Worm (Caenorhabditis elegans) whole organism, late embryonic: ENCODE results near the gene rib-1.

ENCODE experiments used
- C08G9.2 ChIP-seq: sonication (generic microtip); optimal IDR thresholded peaks from 2 replicates; lab custom pipeline; 2016; ENCODE audit warnings: mild to moderate bottlenecking, missing genetic modification characterization, moderate library complexity, missing compliant biosample characterization
- F13H6.1 ChIP-seq: sonication (generic microtip); optimal IDR thresholded peaks from 2 replicates; lab custom pipeline; 2016; ENCODE audit warnings: missing genetic modification characterization, missing compliant biosample characterization
- K02D7.2 ChIP-seq: sonication (generic microtip); optimal IDR thresholded peaks from 2 replicates; lab custom pipeline; 2017; ENCODE audit warnings: mild to moderate bottlenecking, missing genetic modification characterization, missing compliant biosample characterization
- T23F11.4 ChIP-seq: fragments of 200-800 bp; sonication (Bioruptor generic); optimal IDR thresholded peaks from 2 replicates; lab custom pipeline; 2018; ENCODE audit warnings: mild to moderate bottlenecking, missing genetic modification characterization, missing compliant biosample characterization
- Y22D7AL.16 ChIP-seq: sonication (generic microtip); optimal IDR thresholded peaks from 2 replicates; lab custom pipeline; 2016; ENCODE audit warnings: missing genetic modification characterization, missing compliant biosample characterization
- ama-1 ChIP-seq: fragments of 150-350 bp; optimal IDR thresholded peaks from 2 replicates; lab custom pipeline; 2014
- ceh-19 ChIP-seq: fragments of 200-800 bp; sonication (Bioruptor generic); optimal IDR thresholded peaks from 2 replicates; lab custom pipeline; 2018; ENCODE audit warnings: mild to moderate bottlenecking, missing genetic modification characterization, missing compliant biosample characterization
- ceh-2 ChIP-seq: sonication (generic microtip); optimal IDR thresholded peaks from 2 replicates; lab custom pipeline; 2016; ENCODE audit warnings: missing genotype, missing genetic modification characterization, missing compliant biosample characterization
- ceh-22 ChIP-seq: sonication (generic microtip); optimal IDR thresholded peaks from 2 replicates; lab custom pipeline; 2017; ENCODE audit warnings: missing biosample characterization, missing genetic modification characterization
- ceh-24 ChIP-seq: sonication (generic microtip); optimal IDR thresholded peaks from 2 replicates; lab custom pipeline; 2016; ENCODE audit warnings: mild to moderate bottlenecking, missing genetic modification characterization, missing compliant biosample characterization
- ceh-31 ChIP-seq: sonication (generic microtip); optimal IDR thresholded peaks from 2 replicates; lab custom pipeline; 2016; ENCODE audit warnings: missing genetic modification characterization, missing compliant biosample characterization
- ceh-45 ChIP-seq: fragments of 200-800 bp; sonication (Bioruptor generic); IDR thresholded peaks from 2 replicates; pipeline ENCODE4 v1.3.6; 2022; ENCODE audit warnings: missing genetic modification reagents, missing genetic modification characterization, missing compliant biosample characterization
- ceh-48 ChIP-seq: sonication (generic microtip); optimal IDR thresholded peaks from 2 replicates; lab custom pipeline; 2016; ENCODE audit warnings: missing genetic modification characterization, inconsistent platforms, missing compliant biosample characterization
- ceh-6 ChIP-seq: fragments of 200-800 bp; sonication (Bioruptor generic); optimal IDR thresholded peaks from 2 replicates; lab custom pipeline; 2018; ENCODE audit warnings: mild to moderate bottlenecking, missing genetic modification characterization, missing compliant biosample characterization
- che-1 ChIP-seq: sonication (generic microtip); optimal IDR thresholded peaks from 2 replicates; lab custom pipeline; 2016; ENCODE audit warnings: mild to moderate bottlenecking, missing genetic modification characterization, missing compliant biosample characterization
- dmd-4 ChIP-seq: sonication (generic microtip); optimal IDR thresholded peaks from 2 replicates; lab custom pipeline; 2016; ENCODE audit warnings: borderline replicate concordance, missing genetic modification characterization, missing compliant biosample characterization
- dve-1 ChIP-seq: sonication (generic microtip); optimal IDR thresholded peaks from 2 replicates; lab custom pipeline; 2017; ENCODE audit warnings: antibody characterized with exemption, mild to moderate bottlenecking, missing genetic modification characterization, missing compliant biosample characterization
- elt-2 ChIP-seq: sonication (generic microtip); optimal IDR thresholded peaks from 2 replicates; lab custom pipeline; 2016; ENCODE audit warnings: missing genetic modification reagents, missing genetic modification characterization, missing compliant biosample characterization
- elt-4 ChIP-seq: sonication (generic microtip); optimal IDR thresholded peaks from 2 replicates; lab custom pipeline; 2016; ENCODE audit warnings: missing genetic modification characterization, missing compliant biosample characterization
- ets-4 ChIP-seq: sonication (generic microtip); optimal IDR thresholded peaks from 2 replicates; lab custom pipeline; 2016; ENCODE audit warnings: missing genetic modification characterization, missing compliant biosample characterization
- eyg-1 ChIP-seq: sonication (generic microtip); optimal IDR thresholded peaks from 2 replicates; lab custom pipeline; 2016; ENCODE audit warnings: missing genotype, missing genetic modification characterization, missing compliant biosample characterization
- gmeb-2 ChIP-seq: sonication (generic microtip); optimal IDR thresholded peaks from 2 replicates; lab custom pipeline; 2016; ENCODE audit warnings: missing genetic modification characterization, inconsistent platforms, missing compliant biosample characterization
- hlh-15 ChIP-seq: sonication (generic microtip); optimal IDR thresholded peaks from 2 replicates; lab custom pipeline; 2016; ENCODE audit warnings: missing genetic modification characterization, missing compliant biosample characterization
- hlh-6 ChIP-seq: sonication (generic microtip); optimal IDR thresholded peaks from 2 replicates; lab custom pipeline; 2016; ENCODE audit warnings: missing genotype, missing genetic modification characterization, missing compliant biosample characterization
- lim-6 ChIP-seq: sonication (generic microtip); optimal IDR thresholded peaks from 2 replicates; lab custom pipeline; 2016; ENCODE audit warnings: missing genetic modification characterization, missing compliant biosample characterization
- lin-11 ChIP-seq: fragments of 200-800 bp; sonication (Bioruptor generic); optimal IDR thresholded peaks from 2 replicates; lab custom pipeline; 2018; ENCODE audit warnings: mild to moderate bottlenecking, missing genetic modification characterization, missing compliant biosample characterization
- nfya-1 ChIP-seq: sonication (generic microtip); optimal IDR thresholded peaks from 2 replicates; lab custom pipeline; 2017; ENCODE audit warnings: missing genetic modification characterization, mild to moderate bottlenecking, missing compliant biosample characterization, antibody characterized with exemption, moderate library complexity
- nhr-232 ChIP-seq: sonication (generic microtip); optimal IDR thresholded peaks from 2 replicates; lab custom pipeline; 2016; ENCODE audit warnings: missing genetic modification characterization, missing compliant biosample characterization
- npax-4 ChIP-seq: sonication (generic microtip); optimal IDR thresholded peaks from 2 replicates; lab custom pipeline; 2016; ENCODE audit warnings: missing genetic modification characterization, missing compliant biosample characterization
- pat-9 ChIP-seq: fragments of 200-800 bp; sonication (Bioruptor generic); optimal IDR thresholded peaks from 2 replicates; lab custom pipeline; 2018; ENCODE audit warnings: mild to moderate bottlenecking, missing genetic modification characterization, moderate library complexity, missing compliant biosample characterization
- pha-2 ChIP-seq: sonication (generic microtip); optimal IDR thresholded peaks from 2 replicates; lab custom pipeline; 2017; ENCODE audit warnings: mild to moderate bottlenecking, missing genetic modification characterization, missing compliant biosample characterization
- pha-4 ChIP-seq: fragments of 150-350 bp; optimal IDR thresholded peaks from 2 replicates; lab custom pipeline; 2018; ENCODE audit warnings: missing biosample characterization, missing genetic modification reagents, missing genetic modification characterization
- ref-2 ChIP-seq: sonication (generic microtip); optimal IDR thresholded peaks from 2 replicates; lab custom pipeline; 2016; ENCODE audit warnings: missing genetic modification characterization, missing compliant biosample characterization
- rnt-1 ChIP-seq: sonication (generic microtip); optimal IDR thresholded peaks from 2 replicates; lab custom pipeline; 2016; ENCODE audit warnings: missing genetic modification characterization, missing compliant biosample characterization
- sdc-2 ChIP-seq: sonication (generic microtip); optimal IDR thresholded peaks from 2 replicates; lab custom pipeline; 2016; ENCODE audit warnings: missing genotype, missing genetic modification characterization, missing compliant biosample characterization
- sox-2 ChIP-seq: fragments of 200-800 bp; sonication (Bioruptor generic); IDR thresholded peaks from 2 replicates; pipeline ENCODE4 v1.3.6; 2022; ENCODE audit warnings: missing genetic modification reagents, missing genetic modification characterization, missing compliant biosample characterization
- sox-4 ChIP-seq: sonication (generic microtip); optimal IDR thresholded peaks from 2 replicates; lab custom pipeline; 2017; ENCODE audit warnings: mild to moderate bottlenecking, missing genetic modification characterization, inconsistent platforms, missing compliant biosample characterization
- ttx-3 ChIP-seq: sonication (generic microtip); optimal IDR thresholded peaks from 2 replicates; lab custom pipeline; 2016; ENCODE audit warnings: missing genetic modification reagents, missing genetic modification characterization, missing compliant biosample characterization
- unc-3 ChIP-seq, 2 experiments: fragments of 200-800 bp in 1 of 2; sonication (Bioruptor generic) in 1 of 2; sonication (generic microtip) in 1 of 2; conservative IDR thresholded peaks in 1 of 2; optimal IDR thresholded peaks in 1 of 2; 2 replicates each; pipeline versions ENCODE4 v1.3.6 to Lab custom; 2016 to 2022; ENCODE audit warnings: missing compliant biosample characterization in 2 of 2, missing genetic modification characterization in 2 of 2, missing genetic modification reagents in 1 of 2
- unc-55 ChIP-seq: sonication (generic microtip); optimal IDR thresholded peaks from 2 replicates; lab custom pipeline; 2017; ENCODE audit warnings: missing biosample characterization, missing genetic modification reagents, missing genetic modification characterization
- zip-5 ChIP-seq: sonication (generic microtip); optimal IDR thresholded peaks from 2 replicates; lab custom pipeline; 2016; ENCODE audit warnings: missing genetic modification characterization, missing compliant biosample characterization

The rib-1 gene

DNA sequence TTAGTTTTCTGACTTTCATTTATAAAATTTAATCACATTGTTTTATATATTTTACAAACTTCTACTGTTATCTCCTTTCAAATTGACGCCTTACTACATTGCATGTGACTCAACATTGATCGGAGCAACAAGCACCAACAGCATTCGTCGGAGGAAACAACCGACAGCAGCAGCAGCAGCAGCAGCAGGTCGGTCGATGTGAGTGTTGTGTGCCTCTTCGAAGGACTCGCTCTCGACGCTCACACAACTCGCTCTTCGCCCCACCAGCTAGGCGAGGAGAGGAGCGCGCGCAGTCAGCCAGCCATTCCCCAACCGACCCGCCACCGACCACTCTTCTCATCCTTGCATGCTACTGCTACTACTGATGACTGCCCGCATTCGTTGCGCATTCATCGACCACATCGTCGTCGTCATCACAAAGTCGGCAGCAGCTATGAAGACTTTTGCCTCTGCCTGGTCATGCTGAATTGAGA is 5.3 kb downstream of the rib-1 start, which contains the start of gene F12F6.1 (continued):
- TF ChIP-seq sox-4 = no peak

DNA sequence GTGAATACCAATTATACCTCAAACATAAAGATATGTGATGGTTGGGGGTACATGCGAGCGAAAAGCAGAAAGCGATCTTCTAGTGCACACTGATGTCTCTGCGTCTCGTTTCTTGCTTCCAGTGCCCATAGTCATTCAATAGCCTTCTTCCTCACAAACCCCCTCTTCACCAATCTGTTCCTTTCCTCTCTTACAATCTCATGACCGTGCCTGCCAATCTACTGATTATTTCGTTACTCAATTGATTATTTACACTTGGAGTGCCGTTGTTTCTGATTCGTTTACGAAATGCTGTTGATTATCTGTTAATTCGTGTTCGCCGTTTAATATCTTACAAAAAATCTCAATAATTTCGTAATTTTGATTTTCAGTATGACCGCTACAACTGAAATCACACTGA is 6.3 kb downstream of the rib-1 start:
- no peak for TF ChIP-seq ets-4 (tag; lab: Kevin White, UChicago)
- TF ChIP-seq ttx-3 (tag; lab: Kevin White, UChicago) = no peak
- TF ChIP-seq elt-2 = no peak
- no peak for TF ChIP-seq K02D7.2
- no peak for TF ChIP-seq rnt-1 (tag; lab: Kevin White, UChicago)
- TF ChIP-seq sdc-2 (tag; lab: Kevin White, UChicago) = no peak
- TF ChIP-seq nfya-1 = no peak
- TF ChIP-seq eyg-1 (tag; lab: Kevin White, UChicago) = no peak
- TF ChIP-seq ceh-48 (tag; lab: Kevin White, UChicago) = no peak
- TF ChIP-seq ceh-24 (tag; lab: Kevin White, UChicago) = no peak
- TF ChIP-seq sox-4 = no peak
- TF ChIP-seq pha-2 (tag; lab: Kevin White, UChicago) = no peak
- no peak for TF ChIP-seq zip-5 (tag; lab: Kevin White, UChicago)

DNA sequence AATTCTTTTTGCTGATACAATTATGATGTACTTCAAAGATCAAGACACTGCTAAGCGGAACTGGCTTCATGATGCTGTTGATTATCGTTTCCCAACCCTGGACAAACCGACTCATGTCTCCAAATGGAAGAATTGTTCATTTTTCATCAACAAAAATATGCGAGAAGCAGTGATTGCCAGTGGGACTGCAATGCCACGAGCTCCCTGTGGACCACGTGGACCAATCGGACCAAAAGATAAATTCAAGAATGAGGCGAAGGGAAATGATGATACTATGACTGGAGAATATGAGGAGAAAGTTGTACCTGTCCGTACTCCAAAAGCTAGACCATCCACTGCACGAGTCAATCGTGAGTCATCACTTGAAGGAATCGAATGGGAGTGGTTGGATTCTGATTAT is 7.9 kb downstream of the rib-1 start:
- TF ChIP-seq lin-11 (tag; lab: Kevin White, UChicago) (no peak), npax-4 (tag; lab: Kevin White, UChicago) (no peak), nfya-1 (no peak), hlh-15 (tag; lab: Kevin White, UChicago) (no peak)

DNA sequence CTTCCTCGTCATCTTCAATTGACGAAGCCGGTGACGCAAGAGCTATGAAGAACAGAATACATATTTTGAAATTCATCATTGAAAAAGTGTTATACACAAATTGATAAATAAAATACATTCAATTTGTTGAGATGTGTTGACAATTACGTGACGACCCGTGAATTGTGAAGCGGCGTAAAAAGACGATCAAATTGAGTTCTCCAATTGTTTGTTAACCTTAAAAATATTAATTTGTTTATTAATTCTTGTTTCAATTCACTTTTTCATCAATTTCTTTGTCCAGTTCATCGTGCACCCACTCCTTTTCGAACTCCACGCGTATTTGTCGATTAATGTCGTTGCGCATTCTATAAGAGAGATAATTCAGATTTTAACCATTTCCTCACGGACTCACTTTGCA is 13.6 kb downstream of the rib-1 start, which contains the start of gene spe-36:
spe-36 (minus strand) TSS at position 101 of the 400 bp plus-strand sequence.
- no peak for TF ChIP-seq ceh-45 (GFP tag; lab: Robert Waterston, UW)
- TF ChIP-seq che-1 (tag; lab: Kevin White, UChicago) = no peak
- no peak for TF ChIP-seq lim-6 (tag; lab: Kevin White, UChicago)
- no peak for TF ChIP-seq ceh-31 (tag; lab: Kevin White, UChicago)
- TF ChIP-seq ceh-22 (tag; lab: Kevin White, UChicago) = no peak
- no peak for TF ChIP-seq gmeb-2 (tag; lab: Kevin White, UChicago)
- no peak for TF ChIP-seq ceh-19 (GFP tag; lab: Kevin White, UChicago)

DNA sequence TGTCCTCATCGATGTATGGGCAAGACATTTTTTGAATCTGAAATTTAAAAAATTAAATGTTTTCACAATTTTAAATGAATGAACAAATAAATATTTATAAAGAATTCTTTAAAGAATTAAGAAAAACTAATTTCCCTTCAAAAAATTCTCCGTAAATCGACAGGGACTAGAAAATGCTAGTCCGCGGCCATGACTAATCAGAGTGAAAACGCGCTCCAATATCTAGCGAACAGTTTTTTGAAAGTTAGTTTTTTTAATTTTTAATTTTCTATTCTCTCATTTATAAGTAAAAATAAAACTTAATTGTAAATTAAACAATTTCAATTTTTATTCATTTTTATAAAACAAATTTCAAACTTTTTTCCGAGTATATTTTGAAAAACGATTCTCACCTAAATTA is 14.2 kb downstream of the rib-1 start:
- TF ChIP-seq ets-4 (tag; lab: Kevin White, UChicago) (peak; percentile 44), F13H6.1 (tag; lab: Kevin White, UChicago) (no peak), unc-3 (GFP tag; conservative IDR thresholded peaks at IDR 0.05; lab: Robert Waterston, UW) (no peak), unc-3 (tag; optimal IDR thresholded peaks at IDR 0.05; lab: Kevin White, UChicago) (no peak), dmd-4 (tag; lab: Kevin White, UChicago) (no peak), ceh-2 (tag; lab: Kevin White, UChicago) (peak; percentile 36), sdc-2 (tag; lab: Kevin White, UChicago) (no peak), T23F11.4 (GFP tag; lab: Kevin White, UChicago) (no peak), ama-1 (lab: Kevin White, UChicago) (no peak), Y22D7AL.16 (no peak), ttx-3 (tag; lab: Kevin White, UChicago) (no peak), ceh-22 (tag; lab: Kevin White, UChicago) (no peak), hlh-6 (no peak), ceh-24 (tag; lab: Kevin White, UChicago) (no peak), ceh-31 (tag; lab: Kevin White, UChicago) (peak; percentile 12), pat-9 (tag; lab: Kevin White, UChicago) (no peak), C08G9.2 (tag; lab: Kevin White, UChicago) (peak; percentile 55), gmeb-2 (tag; lab: Kevin White, UChicago) (no peak), dve-1 (tag; lab: Kevin White, UChicago) (no peak), unc-55 (GFP tag; lab: Kevin White, UChicago) (no peak), pha-4 (tag; lab: Kevin White, UChicago) (no peak), zip-5 (tag; lab: Kevin White, UChicago) (peak; percentile 66), ceh-6 (GFP tag; lab: Kevin White, UChicago) (no peak), ref-2 (tag; lab: Kevin White, UChicago) (no peak), sox-2 (GFP tag; lab: Robert Waterston, UW) (no peak), elt-4 (tag; lab: Kevin White, UChicago) (no peak), nhr-232 (tag; lab: Kevin White, UChicago) (no peak)
